Fruit fly (Drosophila melanogaster) whole organism: ENCODE results near the gene sti.

Experiments
- CG8478 ChIP-seq: fragments of >200 bp; optimal IDR thresholded peaks from 2 replicates; lab custom pipeline; 2018; ENCODE audit warnings: inconsistent platforms
- Dll ChIP-seq: fragments of >200 bp; optimal IDR thresholded peaks from 2 replicates; lab custom pipeline; 2017
- EcR ChIP-seq, 2 experiments: fragments of >200 bp; optimal IDR thresholded peaks; 2 replicates each; lab custom pipeline; 2017; ENCODE audit warnings: missing biosample characterization in 2 of 2, missing genetic modification characterization in 2 of 2, missing genetic modification reagents in 2 of 2
- pan ChIP-seq: fragments of >200 bp; optimal IDR thresholded peaks from 2 replicates; lab custom pipeline; 2017
- psq ChIP-seq: fragments of >200 bp; optimal IDR thresholded peaks from 2 replicates; lab custom pipeline; 2017
- usp ChIP-seq: fragments of >200 bp; optimal IDR thresholded peaks from 2 replicates; lab custom pipeline; 2017; ENCODE audit warnings: missing biosample characterization, missing genetic modification characterization, mixed read lengths

DNA sequence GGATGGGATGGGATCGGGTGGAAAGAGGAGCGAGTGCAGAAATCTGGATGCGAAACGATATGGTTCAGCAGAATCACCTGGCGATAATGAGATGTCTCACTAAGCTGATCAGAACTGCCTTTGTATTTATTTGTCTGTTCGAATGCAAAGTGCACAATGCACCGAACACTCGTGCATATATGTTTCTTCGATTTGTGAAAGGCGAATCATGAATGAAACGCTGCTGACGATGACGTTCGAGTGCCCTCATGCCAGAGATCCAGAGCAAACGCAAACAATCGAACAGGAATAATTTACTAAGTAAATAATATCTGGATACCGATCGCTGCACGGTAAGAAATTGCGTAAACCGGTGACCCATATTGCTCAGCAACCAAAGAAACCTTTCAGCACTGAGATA lies 44.9 kb downstream of the sti start, which contains the start of gene CG32102:
- TF ChIP-seq usp (GFP tag; lab: Kevin White, UChicago) = no peak
- no peak for TF ChIP-seq pan (lab: Kevin White, UChicago)
- no peak for TF ChIP-seq CG8478 (lab: Kevin White, UChicago)
- TF ChIP-seq psq (lab: Kevin White, UChicago) = no peak
- TF ChIP-seq EcR (GFP tag; optimal IDR thresholded peaks at IDR 0.05; lab: Kevin White, UChicago) = no peak
- TF ChIP-seq Dll = no peak
